Worm (Caenorhabditis elegans) whole organism, young adult: ENCODE results near the gene C06C3.10.

Source experiments
- B0019.2 ChIP-seq: fragments of 200-800 bp; sonication (Bioruptor generic); conservative IDR thresholded peaks from 2 replicates; pipeline ENCODE4 v1.3.6; 2022; ENCODE audit warnings: missing genetic modification reagents, missing genetic modification characterization, missing compliant biosample characterization
- B0261.1 ChIP-seq: sonication (generic microtip); optimal IDR thresholded peaks from 2 replicates; lab custom pipeline; 2016; ENCODE audit warnings: mild to moderate bottlenecking, missing genetic modification characterization, moderate library complexity, missing compliant biosample characterization
- B0336.3 ChIP-seq: fragments of 200-800 bp; sonication (Bioruptor generic); IDR thresholded peaks from 2 replicates; pipeline ENCODE4 v1.3.6; 2022; ENCODE audit warnings: missing genetic modification characterization, missing compliant biosample characterization
- C06A6.2 ChIP-seq: fragments of 200-800 bp; sonication (Bioruptor generic); conservative IDR thresholded peaks from 2 replicates; pipeline ENCODE4 v1.3.6; 2022; ENCODE audit warnings: missing genetic modification characterization, missing compliant biosample characterization
- F10E7.11 ChIP-seq: sonication (generic microtip); optimal IDR thresholded peaks from 2 replicates; lab custom pipeline; 2017; ENCODE audit warnings: mild to moderate bottlenecking, missing genetic modification characterization, moderate library complexity, missing compliant biosample characterization
- F37B4.10 ChIP-seq: fragments of 200-800 bp; sonication (Bioruptor generic); IDR thresholded peaks from 2 replicates; pipeline ENCODE4 v1.3.6; 2022; ENCODE audit warnings: missing genetic modification characterization, missing compliant biosample characterization
- F39B2.1 ChIP-seq: fragments of 200-800 bp; sonication (Bioruptor generic); IDR thresholded peaks from 2 replicates; pipeline ENCODE4 v1.3.6; 2022; ENCODE audit warnings: missing genetic modification reagents, missing genetic modification characterization, missing compliant biosample characterization
- K11D2.4 ChIP-seq: fragments of 200-800 bp; sonication (Bioruptor generic); IDR thresholded peaks from 2 replicates; pipeline ENCODE4 v1.3.6; 2022; ENCODE audit warnings: missing genetic modification reagents, missing genetic modification characterization, missing compliant biosample characterization
- T26A5.8 ChIP-seq: sonication (generic microtip); optimal IDR thresholded peaks from 2 replicates; lab custom pipeline; 2016; ENCODE audit warnings: missing genetic modification characterization, missing compliant biosample characterization
- Y56A3A.18 ChIP-seq: fragments of 200-800 bp; sonication (Bioruptor generic); IDR thresholded peaks from 2 replicates; pipeline ENCODE4 v1.3.6; 2022; ENCODE audit warnings: missing genetic modification reagents, missing genetic modification characterization, missing compliant biosample characterization
- Y95B8A.8 ChIP-seq: fragments of 200-800 bp; sonication (Bioruptor generic); IDR thresholded peaks from 2 replicates; pipeline ENCODE4 v1.3.6; 2022; ENCODE audit warnings: missing genetic modification reagents, missing genetic modification characterization, missing compliant biosample characterization
- ZK185.1 ChIP-seq: sonication (generic microtip); optimal IDR thresholded peaks from 2 replicates; lab custom pipeline; 2016; ENCODE audit warnings: mild to moderate bottlenecking, missing genetic modification characterization, missing compliant biosample characterization; ENCODE audit not compliant: poor library complexity, severe bottlenecking
- akir-1 ChIP-seq: fragments of 200-800 bp; sonication (Bioruptor generic); optimal IDR thresholded peaks from 2 replicates; lab custom pipeline; 2018; ENCODE audit warnings: mild to moderate bottlenecking, missing genetic modification characterization, moderate library complexity, missing compliant biosample characterization
- ama-1 ChIP-seq, 3 experiments: fragments of 150-350 bp in 1 of 3; sonication (generic microtip) in 2 of 3; optimal IDR thresholded peaks; 2 replicates each; lab custom pipeline; 2014 to 2018; ENCODE audit warnings: missing biosample characterization in 2 of 3, missing genetic modification characterization in 2 of 3, missing genetic modification reagents in 2 of 3
- atf-7 ChIP-seq: sonication (generic microtip); optimal IDR thresholded peaks from 2 replicates; lab custom pipeline; 2017; ENCODE audit warnings: mild to moderate bottlenecking, missing genetic modification characterization, missing compliant biosample characterization
- athp-1 ChIP-seq: sonication (generic microtip); optimal IDR thresholded peaks from 2 replicates; lab custom pipeline; 2017; ENCODE audit warnings: mild to moderate bottlenecking, missing genetic modification characterization, missing compliant biosample characterization
- ccch-3 ChIP-seq: fragments of 200-800 bp; sonication (Bioruptor generic); optimal IDR thresholded peaks from 2 replicates; lab custom pipeline; 2018; ENCODE audit warnings: mild to moderate bottlenecking, missing genetic modification characterization, missing compliant biosample characterization
- ceh-58 ChIP-seq: fragments of 200-800 bp; sonication (Bioruptor generic); IDR thresholded peaks from 2 replicates; pipeline ENCODE4 v1.3.6; 2022; ENCODE audit warnings: missing genetic modification characterization, missing compliant biosample characterization
- ceh-91 ChIP-seq: fragments of 200-800 bp; sonication (Bioruptor generic); IDR thresholded peaks from 2 replicates; pipeline ENCODE4 v1.3.6; 2022; ENCODE audit warnings: missing genetic modification reagents, missing genetic modification characterization, missing compliant biosample characterization
- die-1 ChIP-seq: sonication (generic microtip); optimal IDR thresholded peaks from 2 replicates; lab custom pipeline; 2016; ENCODE audit warnings: missing genotype, mild to moderate bottlenecking, missing genetic modification characterization, missing compliant biosample characterization
- dpff-1 ChIP-seq: sonication (generic microtip); optimal IDR thresholded peaks from 2 replicates; lab custom pipeline; 2017; ENCODE audit warnings: mild to moderate bottlenecking, missing genetic modification characterization, missing compliant biosample characterization
- efl-1 ChIP-seq: fragments of 150-350 bp; optimal IDR thresholded peaks from 2 replicates; lab custom pipeline; 2014; ENCODE audit warnings: missing biosample characterization, missing genetic modification reagents, missing genetic modification characterization
- egl-18 ChIP-seq: fragments of 200-800 bp; sonication (Bioruptor generic); IDR thresholded peaks from 2 replicates; pipeline ENCODE4 v1.3.6; 2022; ENCODE audit warnings: missing genetic modification reagents, missing genetic modification characterization, missing compliant biosample characterization
- egrh-3 ChIP-seq: fragments of 200-800 bp; sonication (Bioruptor generic); IDR thresholded peaks from 2 replicates; pipeline ENCODE4 v1.3.6; 2022; ENCODE audit warnings: missing genetic modification reagents, missing genetic modification characterization, missing compliant biosample characterization
- him-1 ChIP-seq: sonication (generic microtip); optimal IDR thresholded peaks from 2 replicates; lab custom pipeline; 2016; ENCODE audit warnings: missing genotype, missing genetic modification reagents, missing genetic modification characterization, missing compliant biosample characterization
- hlh-12 ChIP-seq: sonication (generic microtip); optimal IDR thresholded peaks from 2 replicates; lab custom pipeline; 2016; ENCODE audit warnings: missing genetic modification characterization, missing compliant biosample characterization
- let-607 ChIP-seq, 2 experiments: fragments of 200-800 bp in 1 of 2; sonication (Bioruptor generic) in 1 of 2; sonication (generic microtip) in 1 of 2; optimal IDR thresholded peaks; 2 replicates each; lab custom pipeline; 2016 to 2018; ENCODE audit warnings: mild to moderate bottlenecking in 2 of 2, missing compliant biosample characterization in 2 of 2, missing genetic modification characterization in 2 of 2, moderate library complexity in 2 of 2, missing genotype in 1 of 2
- lin-54 ChIP-seq: fragments of 200-800 bp; sonication (Bioruptor generic); optimal IDR thresholded peaks from 2 replicates; lab custom pipeline; 2018; ENCODE audit warnings: mild to moderate bottlenecking, missing genetic modification characterization, missing compliant biosample characterization
- lir-1 ChIP-seq: fragments of 200-800 bp; sonication (Bioruptor generic); conservative IDR thresholded peaks from 2 replicates; pipeline ENCODE4 v1.3.6; 2022; ENCODE audit warnings: missing genetic modification reagents, missing genetic modification characterization, missing compliant biosample characterization
- madf-3 ChIP-seq: fragments of 200-800 bp; sonication (Bioruptor generic); IDR thresholded peaks from 2 replicates; pipeline ENCODE4 v1.3.6; 2022; ENCODE audit warnings: missing genetic modification reagents, missing genetic modification characterization, missing compliant biosample characterization
- mel-28 ChIP-seq: sonication (generic microtip); optimal IDR thresholded peaks from 2 replicates; lab custom pipeline; 2016; ENCODE audit warnings: borderline replicate concordance, mild to moderate bottlenecking, missing genetic modification characterization, missing compliant biosample characterization
- nfya-1 ChIP-seq: sonication (generic microtip); optimal IDR thresholded peaks from 2 replicates; lab custom pipeline; 2017; ENCODE audit warnings: antibody characterized with exemption, missing compliant biosample characterization, missing genetic modification characterization, borderline replicate concordance; ENCODE audit not compliant: insufficient read depth
- nhr-120 ChIP-seq: fragments of 200-800 bp; sonication (Bioruptor generic); IDR thresholded peaks from 2 replicates; pipeline ENCODE4 v1.3.6; 2022; ENCODE audit warnings: missing genetic modification characterization, missing compliant biosample characterization
- nhr-80 ChIP-seq: sonication (generic microtip); optimal IDR thresholded peaks from 2 replicates; lab custom pipeline; 2016; ENCODE audit warnings: missing genetic modification characterization, missing compliant biosample characterization
- pbrm-1 ChIP-seq: fragments of 200-800 bp; sonication (Bioruptor generic); IDR thresholded peaks from 2 replicates; pipeline ENCODE4 v1.3.6; 2022; ENCODE audit warnings: missing genetic modification reagents, missing genetic modification characterization, missing compliant biosample characterization
- pha-4 ChIP-seq: fragments of 150-350 bp; sonication (generic microtip); optimal IDR thresholded peaks from 2 replicates; lab custom pipeline; 2014; ENCODE audit warnings: missing biosample characterization, missing genetic modification reagents, missing genetic modification characterization
- rcor-1 ChIP-seq: fragments of 200-800 bp; sonication (Bioruptor generic); IDR thresholded peaks from 2 replicates; pipeline ENCODE4 v1.3.6; 2022; ENCODE audit warnings: missing genetic modification reagents, missing genetic modification characterization, missing compliant biosample characterization
- rpc-1 ChIP-seq, 2 experiments: fragments of 150-350 bp in 1 of 2; sonication (generic microtip) in 1 of 2; optimal IDR thresholded peaks; 2 replicates each; lab custom pipeline; 2014 to 2018; ENCODE audit warnings: missing biosample characterization in 1 of 2, missing genetic modification characterization in 1 of 2, missing genetic modification reagents in 1 of 2, missing genotype in 1 of 2
- somi-1 ChIP-seq: fragments of 200-800 bp; sonication (Bioruptor generic); optimal IDR thresholded peaks from 2 replicates; lab custom pipeline; 2018; ENCODE audit warnings: mild to moderate bottlenecking, missing genetic modification characterization, missing compliant biosample characterization
- tbx-9 ChIP-seq: sonication (generic microtip); optimal IDR thresholded peaks from 2 replicates; lab custom pipeline; 2016; ENCODE audit warnings: borderline replicate concordance, missing genetic modification characterization, inconsistent platforms, missing compliant biosample characterization
- unc-62 ChIP-seq: fragments of 150-350 bp; optimal IDR thresholded peaks from 2 replicates; lab custom pipeline; 2014; ENCODE audit warnings: missing biosample characterization, missing genetic modification reagents, missing genetic modification characterization
- zfh-2 ChIP-seq: fragments of 200-800 bp; sonication (Bioruptor generic); conservative IDR thresholded peaks from 2 replicates; pipeline ENCODE4 v1.3.6; 2022; ENCODE audit warnings: missing genetic modification reagents, missing genetic modification characterization, missing compliant biosample characterization
- ztf-18 ChIP-seq: sonication (generic microtip); optimal IDR thresholded peaks from 2 replicates; lab custom pipeline; 2016; ENCODE audit warnings: missing genotype, mild to moderate bottlenecking, missing genetic modification characterization, missing compliant biosample characterization

The C06C3.10 gene

ce11 chrII:9345794-9346193 is 31.3 kb downstream of the C06C3.10 start:
- TF ChIP-seq rpc-1 (optimal IDR thresholded peaks at IDR 0.05; lab: Kevin White, UChicago) (no peak), rpc-1 (tag; optimal IDR thresholded peaks at IDR 0.05; lab: Kevin White, UChicago) (no peak), akir-1 (GFP tag; lab: Kevin White, UChicago) (no peak), let-607 (tag; optimal IDR thresholded peaks at IDR 0.05; lab: Kevin White, UChicago) (no peak), egrh-3 (GFP tag; lab: Robert Waterston, UW) (no peak), nhr-80 (tag; lab: Kevin White, UChicago) (no peak), B0336.3 (GFP tag; lab: Robert Waterston, UW) (no peak), nfya-1 (tag; lab: Kevin White, UChicago) (no peak), unc-62 (GFP tag; lab: Kevin White, UChicago) (no peak), C06A6.2 (GFP tag; lab: Robert Waterston, UW) (no peak), ccch-3 (no peak), pha-4 (tag; lab: Kevin White, UChicago) (no peak), Y95B8A.8 (GFP tag; lab: Robert Waterston, UW) (no peak), mel-28 (tag; lab: Kevin White, UChicago) (no peak), F37B4.10 (GFP tag; lab: Robert Waterston, UW) (no peak), Y56A3A.18 (GFP tag; lab: Robert Waterston, UW) (no peak), efl-1 (GFP tag; lab: Kevin White, UChicago) (no peak), ama-1 (optimal IDR thresholded peaks at IDR 0.05; lab: Kevin White, UChicago) (no peak), ama-1 (GFP tag; optimal IDR thresholded peaks at IDR 0.05; lab: Kevin White, UChicago) (no peak)

ce11 chrII:9345116-9345515 is 31.9 kb downstream of the C06C3.10 start:
- no peak for TF ChIP-seq hlh-12 (tag; lab: Kevin White, UChicago)
- no peak for TF ChIP-seq pbrm-1 (GFP tag; lab: Robert Waterston, UW)
- TF ChIP-seq egl-18 (GFP tag; lab: Robert Waterston, UW), result no peak
- TF ChIP-seq nhr-120 (GFP tag; lab: Robert Waterston, UW), result no peak
- TF ChIP-seq lir-1 (GFP tag; lab: Robert Waterston, UW), result no peak
- no peak for TF ChIP-seq efl-1 (GFP tag; lab: Kevin White, UChicago)
- no peak for TF ChIP-seq ceh-91 (GFP tag; lab: Robert Waterston, UW)
- no peak for TF ChIP-seq somi-1 (GFP tag; lab: Kevin White, UChicago)
- TF ChIP-seq ceh-58 (GFP tag; lab: Robert Waterston, UW), result no peak

- no peak for TF ChIP-seq let-607 (tag; optimal IDR thresholded peaks at IDR 0.05; lab: Kevin White, UChicago)
- no peak for TF ChIP-seq atf-7 (tag; lab: Kevin White, UChicago)
- TF ChIP-seq B0261.1 (tag; lab: Kevin White, UChicago), result no peak
- TF ChIP-seq athp-1 (tag; lab: Kevin White, UChicago), result no peak
- TF ChIP-seq lin-54, result no peak
- no peak for TF ChIP-seq ZK185.1 (tag; lab: Kevin White, UChicago)
- TF ChIP-seq K11D2.4 (GFP tag; lab: Robert Waterston, UW), result no peak
- no peak for TF ChIP-seq dpff-1
- TF ChIP-seq him-1, result no peak
These were observed 33.1 kb downstream of the C06C3.10 start for ce11 chrII:9343955-9344354.

- no peak for TF ChIP-seq Y95B8A.8 (GFP tag; lab: Robert Waterston, UW)
- no peak for TF ChIP-seq T26A5.8 (tag; lab: Kevin White, UChicago)
- no peak for TF ChIP-seq B0019.2 (GFP tag; lab: Robert Waterston, UW)
- no peak for TF ChIP-seq zfh-2 (GFP tag; lab: Robert Waterston, UW)
- no peak for TF ChIP-seq him-1
- TF ChIP-seq madf-3, result no peak
- no peak for TF ChIP-seq F10E7.11 (tag; lab: Kevin White, UChicago)
- no peak for TF ChIP-seq ccch-3
- TF ChIP-seq die-1 (tag; lab: Kevin White, UChicago), result no peak
- no peak for TF ChIP-seq F39B2.1 (GFP tag; lab: Robert Waterston, UW)
- TF ChIP-seq tbx-9, result no peak
- TF ChIP-seq rcor-1 (GFP tag; lab: Robert Waterston, UW), result no peak
- TF ChIP-seq ztf-18 (tag; lab: Kevin White, UChicago), result no peak
These were observed 38.2 kb downstream of the C06C3.10 start, which contains the start of gene ttll-12 for ce11 chrII:9338859-9339258. TSS of gene ttll-12 (plus strand) at chrII:9338997.
